Fruit fly (Drosophila melanogaster) whole organism, embryonic: Measurements from ENCODE around the gene nod.

Source experiments
- Atf6 ChIP-seq: fragments of 200-800 bp; sonication (Bioruptor generic); IDR thresholded peaks from 2 replicates; pipeline ENCODE4 v1.3.6; 2022; ENCODE audit warnings: missing biosample characterization, missing genetic modification characterization
- Bgb ChIP-seq: fragments of 200-800 bp; sonication (Bioruptor generic); IDR thresholded peaks from 2 replicates; pipeline ENCODE4 v1.3.6; 2022; ENCODE audit warnings: missing biosample characterization, missing genetic modification characterization; ENCODE audit not compliant: partially characterized antibody
- Bteb2 ChIP-seq: fragments of 200-800 bp; sonication (Bioruptor generic); optimal IDR thresholded peaks from 2 replicates; lab custom pipeline; 2016; ENCODE audit warnings: missing biosample characterization, missing genetic modification characterization
- CG10209 ChIP-seq: fragments of 200-800 bp; sonication (Bioruptor generic); optimal IDR thresholded peaks from 3 replicates; lab custom pipeline; 2017; ENCODE audit warnings: missing biosample characterization, mild to moderate bottlenecking, missing genetic modification characterization, missing genetic modification reagents
- CG10274 ChIP-seq: fragments of 200-800 bp; sonication (Bioruptor generic); optimal IDR thresholded peaks from 3 replicates; lab custom pipeline; 2017; ENCODE audit warnings: missing biosample characterization, mild to moderate bottlenecking, missing genetic modification characterization
- CG10431 ChIP-seq: fragments of 200-800 bp; sonication (Bioruptor generic); optimal IDR thresholded peaks from 3 replicates; lab custom pipeline; 2018; ENCODE audit warnings: missing biosample characterization, mild to moderate bottlenecking, missing genetic modification characterization
- CG11695 ChIP-seq: fragments of 200-800 bp; sonication (Bioruptor generic); IDR thresholded peaks from 3 replicates; pipeline ENCODE4 v1.3.6; 2022; ENCODE audit warnings: missing biosample characterization, missing genetic modification characterization
- CG13894 ChIP-seq: fragments of 200-800 bp; sonication (Bioruptor generic); optimal IDR thresholded peaks from 3 replicates; lab custom pipeline; 2018; ENCODE audit warnings: missing biosample characterization, mild to moderate bottlenecking, missing genetic modification characterization, moderate library complexity
- CG14441 ChIP-seq: fragments of 200-800 bp; sonication (Bioruptor generic); IDR thresholded peaks from 2 replicates; pipeline ENCODE4 v1.3.6; 2022; ENCODE audit warnings: missing biosample characterization, missing genetic modification characterization
- CG1529 ChIP-seq: fragments of 200-800 bp; sonication (Bioruptor generic); optimal IDR thresholded peaks from 3 replicates; lab custom pipeline; 2018; ENCODE audit warnings: missing biosample characterization, missing genetic modification characterization
- CG31224 ChIP-seq: fragments of 200-800 bp; sonication (Bioruptor generic); IDR thresholded peaks from 2 replicates; pipeline ENCODE4 v1.3.6; 2022; ENCODE audit warnings: missing biosample characterization, missing genetic modification characterization
- CG42726 ChIP-seq: fragments of 200-800 bp; sonication (Bioruptor generic); IDR thresholded peaks from 2 replicates; pipeline ENCODE4 v1.3.6; 2022; ENCODE audit warnings: missing biosample characterization, missing genetic modification characterization; ENCODE audit not compliant: partially characterized antibody
- CG4424 ChIP-seq: fragments of 200-800 bp; sonication (Bioruptor generic); optimal IDR thresholded peaks from 3 replicates; lab custom pipeline; 2016; ENCODE audit warnings: missing biosample characterization, missing genetic modification characterization
- CG6791 ChIP-seq: fragments of 200-800 bp; sonication (Bioruptor generic); IDR thresholded peaks from 3 replicates; pipeline ENCODE4 v1.3.6; 2022; ENCODE audit warnings: missing biosample characterization, missing genetic modification characterization; ENCODE audit not compliant: partially characterized antibody
- CG7987 ChIP-seq: fragments of 200-800 bp; sonication (Bioruptor generic); optimal IDR thresholded peaks from 2 replicates; lab custom pipeline; 2018; ENCODE audit warnings: missing biosample characterization, mild to moderate bottlenecking, missing genetic modification characterization, moderate library complexity
- CHES-1-like ChIP-seq: fragments of 200-800 bp; sonication (Bioruptor generic); optimal IDR thresholded peaks from 2 replicates; lab custom pipeline; 2016; ENCODE audit warnings: missing biosample characterization, missing genetic modification characterization
- CoRest ChIP-seq: fragments of 200-800 bp; sonication (Bioruptor generic); optimal IDR thresholded peaks from 3 replicates; lab custom pipeline; 2018; ENCODE audit warnings: missing biosample characterization, mild to moderate bottlenecking, missing genetic modification characterization, moderate library complexity
- CrebB ChIP-seq: fragments of 200-800 bp; sonication (Bioruptor generic); optimal IDR thresholded peaks from 3 replicates; lab custom pipeline; 2018; ENCODE audit warnings: missing biosample characterization, mild to moderate bottlenecking, missing genetic modification characterization
- Dfd ChIP-seq, 2 experiments: fragments of >200 bp; optimal IDR thresholded peaks; 2 replicates each; lab custom pipeline; 2017; ENCODE audit warnings: missing biosample characterization in 2 of 2, missing genetic modification characterization in 2 of 2
- H2.0 ChIP-seq: fragments of 200-800 bp; sonication (Bioruptor generic); IDR thresholded peaks from 2 replicates; pipeline ENCODE4 v1.3.6; 2022; ENCODE audit warnings: missing biosample characterization, missing genetic modification characterization
- HLH54F ChIP-seq: fragments of 200-800 bp; sonication (Bioruptor generic); optimal IDR thresholded peaks from 3 replicates; lab custom pipeline; 2016; ENCODE audit warnings: missing biosample characterization, missing genetic modification characterization
- Hmr ChIP-seq: fragments of 200-800 bp; sonication (Bioruptor generic); optimal IDR thresholded peaks from 3 replicates; lab custom pipeline; 2017; ENCODE audit warnings: mild to moderate bottlenecking, missing biosample characterization, missing genetic modification reagents, missing genetic modification characterization
- Hsf ChIP-seq: fragments of 200-800 bp; sonication (Bioruptor generic); optimal IDR thresholded peaks from 3 replicates; lab custom pipeline; 2016; ENCODE audit warnings: missing biosample characterization, missing genetic modification characterization
- Max ChIP-seq: fragments of 200-800 bp; sonication (Bioruptor generic); optimal IDR thresholded peaks from 2 replicates; lab custom pipeline; 2016; ENCODE audit warnings: missing biosample characterization, mild to moderate bottlenecking, missing genetic modification characterization
- Myb ChIP-seq: fragments of 200-800 bp; sonication (Bioruptor generic); optimal IDR thresholded peaks from 2 replicates; lab custom pipeline; 2016; ENCODE audit warnings: missing biosample characterization, missing genetic modification characterization
- NfI ChIP-seq: fragments of 200-800 bp; sonication (Bioruptor generic); optimal IDR thresholded peaks from 3 replicates; lab custom pipeline; 2018; ENCODE audit warnings: missing biosample characterization, mild to moderate bottlenecking, missing genetic modification characterization, moderate library complexity
- Optix ChIP-seq: fragments of 200-800 bp; sonication (Bioruptor generic); IDR thresholded peaks from 3 replicates; pipeline ENCODE4 v1.3.6; 2022; ENCODE audit warnings: missing biosample characterization, missing genetic modification characterization
- Ravus ChIP-seq: fragments of 200-800 bp; sonication (Bioruptor generic); IDR thresholded peaks from 2 replicates; pipeline ENCODE4 v1.3.6; 2022; ENCODE audit warnings: missing biosample characterization, missing genetic modification characterization
- Rfx ChIP-seq: fragments of 200-800 bp; sonication (Bioruptor generic); IDR thresholded peaks from 2 replicates; pipeline ENCODE4 v1.3.6; 2022; ENCODE audit warnings: missing biosample characterization, missing genetic modification characterization
- Spps ChIP-seq: fragments of 200-800 bp; sonication (Bioruptor generic); optimal IDR thresholded peaks from 2 replicates; lab custom pipeline; 2018; ENCODE audit warnings: missing biosample characterization, mild to moderate bottlenecking, missing genetic modification characterization
- TFAM ChIP-seq: fragments of 200-800 bp; sonication (Bioruptor generic); optimal IDR thresholded peaks from 2 replicates; lab custom pipeline; 2017; ENCODE audit warnings: missing biosample characterization, missing genetic modification characterization, inconsistent platforms
- YL-1 ChIP-seq: fragments of 200-800 bp; sonication (Bioruptor generic); optimal IDR thresholded peaks from 3 replicates; lab custom pipeline; 2017; ENCODE audit warnings: missing biosample characterization, mild to moderate bottlenecking, missing genetic modification characterization
- cas ChIP-seq: fragments of 200-800 bp; sonication (Bioruptor generic); IDR thresholded peaks from 2 replicates; pipeline ENCODE4 v1.3.6; 2022; ENCODE audit warnings: missing biosample characterization, missing genetic modification characterization
- ewg ChIP-seq: fragments of 200-800 bp; sonication (Bioruptor generic); optimal IDR thresholded peaks from 3 replicates; lab custom pipeline; 2017; ENCODE audit warnings: mild to moderate bottlenecking, missing biosample characterization, missing genetic modification reagents, missing genetic modification characterization
- fru ChIP-seq: fragments of >200 bp; optimal IDR thresholded peaks from 2 replicates; lab custom pipeline; 2017
- gt ChIP-seq: fragments of 200-800 bp; sonication (Bioruptor generic); IDR thresholded peaks from 2 replicates; pipeline ENCODE4 v1.3.6; 2022; ENCODE audit warnings: missing biosample characterization, missing genetic modification characterization
- her ChIP-seq: fragments of 200-800 bp; sonication (Bioruptor generic); optimal IDR thresholded peaks from 2 replicates; lab custom pipeline; 2016; ENCODE audit warnings: missing biosample characterization, missing genetic modification characterization
- jumu ChIP-seq: fragments of 200-800 bp; sonication (Bioruptor generic); optimal IDR thresholded peaks from 3 replicates; lab custom pipeline; 2016; ENCODE audit warnings: missing biosample characterization, missing genetic modification characterization
- kah ChIP-seq: fragments of 200-800 bp; sonication (Bioruptor generic); optimal IDR thresholded peaks from 2 replicates; lab custom pipeline; 2018; ENCODE audit warnings: missing biosample characterization, mild to moderate bottlenecking, missing genetic modification characterization
- lola ChIP-seq, 3 experiments: fragments of >200 bp in 2 of 3; fragments of 200-800 bp in 1 of 3; sonication (Bioruptor generic) in 1 of 3; optimal IDR thresholded peaks; 2 replicates each; lab custom pipeline; 2017 to 2019; ENCODE audit warnings: missing biosample characterization in 3 of 3, missing genetic modification characterization in 3 of 3, mild to moderate bottlenecking in 1 of 3, moderate library complexity in 1 of 3
- luna ChIP-seq: fragments of 200-800 bp; sonication (Bioruptor generic); optimal IDR thresholded peaks from 2 replicates; lab custom pipeline; 2016; ENCODE audit warnings: missing biosample characterization, missing genetic modification characterization
- maf-S ChIP-seq: fragments of 200-800 bp; sonication (Bioruptor generic); optimal IDR thresholded peaks from 2 replicates; lab custom pipeline; 2016; ENCODE audit warnings: missing biosample characterization, missing genetic modification characterization
- mld ChIP-seq: fragments of 200-800 bp; sonication (Bioruptor generic); IDR thresholded peaks from 3 replicates; pipeline ENCODE4 v1.3.6; 2022; ENCODE audit warnings: missing biosample characterization, missing genetic modification characterization; ENCODE audit not compliant: partially characterized antibody
- pros ChIP-seq: fragments of 200-800 bp; sonication (Bioruptor generic); optimal IDR thresholded peaks from 3 replicates; lab custom pipeline; 2019; ENCODE audit warnings: missing biosample characterization, mild to moderate bottlenecking, missing genetic modification characterization, moderate library complexity
- schlank ChIP-seq: fragments of 200-800 bp; sonication (Bioruptor generic); optimal IDR thresholded peaks from 2 replicates; lab custom pipeline; 2018; ENCODE audit warnings: missing biosample characterization, mild to moderate bottlenecking, missing genetic modification characterization
- sisA ChIP-seq: fragments of 200-800 bp; sonication (Bioruptor generic); IDR thresholded peaks from 2 replicates; pipeline ENCODE4 v1.3.6; 2022; ENCODE audit warnings: missing biosample characterization, missing genetic modification characterization
- tap ChIP-seq: fragments of 200-800 bp; optimal IDR thresholded peaks from 3 replicates; lab custom pipeline; 2019; ENCODE audit warnings: missing biosample characterization, mild to moderate bottlenecking, missing genetic modification characterization, moderate library complexity
- toy ChIP-seq: fragments of 200-800 bp; sonication (Bioruptor generic); IDR thresholded peaks from 2 replicates; pipeline ENCODE4 v1.3.6; 2022; ENCODE audit warnings: missing biosample characterization, missing genetic modification characterization

nod gene

dm6 chrX:11559728-11560724, 20.5 kb upstream of the nod start (continued):
- peak; percentile 89 for TF ChIP-seq CG10209 (GFP tag; lab: Kevin White, UChicago)
- TF ChIP-seq TFAM: no peak
- TF ChIP-seq CG7987: no peak
- peak; percentile 19 for TF ChIP-seq schlank
- no peak for TF ChIP-seq cas (GFP tag; lab: Robert Waterston, UW)
- TF ChIP-seq CoRest (tag; lab: Kevin White, UChicago): peak; percentile 94
- TF ChIP-seq CG14441: peak; percentile 36
- TF ChIP-seq mld (GFP tag; lab: Robert Waterston, UW): no peak
- TF ChIP-seq jumu (GFP tag; lab: Kevin White, UChicago): no peak
- TF ChIP-seq toy (GFP tag; lab: Robert Waterston, UW): 0 out of 2 replicates have a peak, but pooled peaks have one; percentile 21
- no peak for TF ChIP-seq Ravus (GFP tag; lab: Robert Waterston, UW)
- peak; percentile 71 for TF ChIP-seq Rfx (GFP tag; lab: Robert Waterston, UW)
- no peak for TF ChIP-seq her
- TF ChIP-seq Dfd (GFP tag; optimal IDR thresholded peaks at IDR 0.05; lab: Kevin White, UChicago): no peak
- 0 out of 2 replicates have a peak, but pooled peaks have one; percentile 26 for TF ChIP-seq gt (GFP tag; lab: Robert Waterston, UW)
- TF ChIP-seq CG13894 (tag; lab: Kevin White, UChicago): peak; percentile 70
- no peak for TF ChIP-seq maf-S (GFP tag; lab: Kevin White, UChicago)
- no peak for TF ChIP-seq Bgb (GFP tag; lab: Robert Waterston, UW)
- peak; percentile 47 for TF ChIP-seq sisA (GFP tag; lab: Robert Waterston, UW)
- peak; percentile 39 for TF ChIP-seq YL-1
- TF ChIP-seq fru (lab: Kevin White, UChicago): no peak
- peak; percentile 79 for TF ChIP-seq CG4424 (GFP tag; lab: Kevin White, UChicago)
- TF ChIP-seq CG10274 (GFP tag; lab: Kevin White, UChicago): peak; percentile 66
- TF ChIP-seq CHES-1-like: peak; percentile 20
- peak; percentile 58; the same call in 1 of the 2 replicates for TF ChIP-seq H2.0
- TF ChIP-seq pros (GFP tag; lab: Kevin White, UChicago): peak; percentile 14
- peak; percentile 44 for TF ChIP-seq HLH54F (GFP tag; lab: Kevin White, UChicago)
- peak; percentile 81 for TF ChIP-seq NfI (GFP tag; lab: Kevin White, UChicago)
- TF ChIP-seq CG6791 (GFP tag; lab: Robert Waterston, UW): no peak
- peak; percentile 18 for TF ChIP-seq Max (GFP tag; lab: Kevin White, UChicago)
- peak; percentile 18 for TF ChIP-seq Spps (tag; lab: Kevin White, UChicago)
- peak; percentile 41 for TF ChIP-seq Bteb2 (GFP tag; lab: Kevin White, UChicago)
- peak; percentile 88 for TF ChIP-seq Hmr (GFP tag; lab: Kevin White, UChicago)
- no peak for TF ChIP-seq luna (GFP tag; lab: Kevin White, UChicago)
- peak; percentile 74 for TF ChIP-seq CrebB (tag; lab: Kevin White, UChicago)
- peak; percentile 65 for TF ChIP-seq ewg (GFP tag; lab: Kevin White, UChicago)
- peak; percentile 77 for TF ChIP-seq kah (GFP tag; lab: Kevin White, UChicago)
- peak; percentile 81 for TF ChIP-seq Atf6 (GFP tag; lab: Robert Waterston, UW)
- no peak for TF ChIP-seq CG10431 (GFP tag; lab: Kevin White, UChicago)
- TF ChIP-seq CG1529: peak; percentile 73
- TF ChIP-seq Myb (GFP tag; lab: Kevin White, UChicago): peak; percentile 20
- peak; percentile 86 for TF ChIP-seq tap (tag; lab: Kevin White, UChicago)
- TF ChIP-seq Optix (GFP tag; lab: Robert Waterston, UW): no peak
- TF ChIP-seq lola (GFP tag; optimal IDR thresholded peaks at IDR 0.05; lab: Kevin White, UChicago): peak in 1 of 3 experiments; percentile 64
- TF ChIP-seq CG11695: peak; percentile 89
- no peak for TF ChIP-seq CG42726 (GFP tag; lab: Robert Waterston, UW)
- TF ChIP-seq Hsf (GFP tag; lab: Kevin White, UChicago): peak; percentile 41
- TF ChIP-seq CG31224: peak; percentile 62
